Fruit fly (Drosophila melanogaster) whole organism, embryonic: ENCODE measurements around the gene gammaCOP.

ENCODE experiments used
- CG2120 ChIP-seq: fragments of 200-800 bp; sonication (Bioruptor generic); optimal IDR thresholded peaks from 3 replicates; lab custom pipeline; 2016; ENCODE audit warnings: missing biosample characterization, missing genetic modification characterization
- CG2129 ChIP-seq: fragments of 200-800 bp; sonication (Bioruptor generic); IDR thresholded peaks from 2 replicates; pipeline ENCODE4 v1.3.6; 2022; ENCODE audit warnings: missing biosample characterization, missing genetic modification characterization; ENCODE audit not compliant: partially characterized antibody
- CG3281 ChIP-seq: fragments of 200-800 bp; sonication (Bioruptor generic); optimal IDR thresholded peaks from 3 replicates; lab custom pipeline; 2017; ENCODE audit warnings: missing biosample characterization, mild to moderate bottlenecking, missing genetic modification characterization
- D19B ChIP-seq: fragments of 200-800 bp; sonication (Bioruptor generic); optimal IDR thresholded peaks from 2 replicates; lab custom pipeline; 2017; ENCODE audit warnings: missing biosample characterization, mild to moderate bottlenecking, missing genetic modification characterization
- Dip3 ChIP-seq: fragments of 200-800 bp; sonication (Bioruptor generic); optimal IDR thresholded peaks from 3 replicates; lab custom pipeline; 2016; ENCODE audit warnings: missing biosample characterization, missing genetic modification characterization
- Neu2 ChIP-seq: fragments of 200-800 bp; sonication (Bioruptor generic); optimal IDR thresholded peaks from 3 replicates; lab custom pipeline; 2016; ENCODE audit warnings: missing biosample characterization, missing genetic modification characterization, borderline replicate concordance
- Sin3A ChIP-seq: fragments of >200 bp; optimal IDR thresholded peaks from 2 replicates; lab custom pipeline; 2018
- Tbp ChIP-seq: fragments of >200 bp; optimal IDR thresholded peaks from 2 replicates; lab custom pipeline; 2018; ENCODE audit warnings: missing biosample characterization, missing genetic modification characterization
- Xrp1 ChIP-seq: fragments of 200-800 bp; sonication (Bioruptor generic); IDR thresholded peaks from 2 replicates; pipeline ENCODE4 v1.3.6; 2022; ENCODE audit warnings: missing biosample characterization, missing genetic modification characterization
- ci ChIP-seq: fragments of 200-800 bp; sonication (Bioruptor generic); IDR thresholded peaks from 3 replicates; pipeline ENCODE4 v1.3.6; 2022; ENCODE audit warnings: missing biosample characterization, missing genetic modification characterization
- gce ChIP-seq: fragments of 200-800 bp; sonication (Bioruptor generic); IDR thresholded peaks from 3 replicates; pipeline ENCODE4 v1.3.6; 2022; ENCODE audit warnings: missing biosample characterization, missing genetic modification characterization
- h ChIP-seq: fragments of >200 bp; optimal IDR thresholded peaks from 2 replicates; lab custom pipeline; 2017
- pan ChIP-seq, 4 experiments: fragments of >200 bp in 3 of 4; fragments of 200-800 bp in 1 of 4; sonication (Bioruptor generic) in 1 of 4; optimal IDR thresholded peaks in 3 of 4; IDR thresholded peaks in 1 of 4; 2 replicates each; pipeline versions ENCODE4 v1.3.6 to Lab custom; 2017 to 2022; ENCODE audit warnings: missing biosample characterization in 2 of 4, missing genetic modification characterization in 2 of 4, mixed read lengths in 1 of 4
- sug ChIP-seq: fragments of 200-800 bp; optimal IDR thresholded peaks from 2 replicates; lab custom pipeline; 2019; ENCODE audit warnings: missing biosample characterization, mild to moderate bottlenecking, missing genetic modification characterization, moderate library complexity

dm6 chr3R:31542721-31543120 lies 29.2 kb upstream of the gammaCOP start, which contains the start of gene nyo:
- TF ChIP-seq sug (no peak), Tbp (GFP tag; lab: Kevin White, UChicago) (no peak), ci (no peak), Xrp1 (GFP tag; lab: Robert Waterston, UW) (no peak), pan (optimal IDR thresholded peaks at IDR 0.05; lab: Kevin White, UChicago) (no peak), pan (GFP tag; optimal IDR thresholded peaks at IDR 0.05 in 1 of 2, IDR thresholded peaks at IDR 0.05 in 1 of 2) (no peak), gce (GFP tag; lab: Robert Waterston, UW) (no peak), Dip3 (GFP tag; lab: Kevin White, UChicago) (no peak), CG2129 (GFP tag; lab: Robert Waterston, UW) (no peak), D19B (GFP tag; lab: Kevin White, UChicago) (no peak), Sin3A (lab: Kevin White, UChicago) (no peak), Neu2 (no peak), CG2120 (GFP tag; lab: Kevin White, UChicago) (no peak), h (lab: Kevin White, UChicago) (no peak), CG3281 (GFP tag; lab: Kevin White, UChicago) (no peak)
